Fruit fly (Drosophila melanogaster) whole organism, prepupa: Measurements from ENCODE around the gene CG13047.

ENCODE experiments used
- CG10631 ChIP-seq: fragments of 200-800 bp; sonication (Bioruptor generic); optimal IDR thresholded peaks from 2 replicates; lab custom pipeline; 2016; ENCODE audit warnings: missing biosample characterization, missing genetic modification characterization
- CG11294 ChIP-seq: fragments of 200-800 bp; sonication (Bioruptor generic); IDR thresholded peaks from 2 replicates; pipeline ENCODE4 v1.3.6; 2022; ENCODE audit warnings: missing biosample characterization, missing genetic modification characterization
- CG11762 ChIP-seq: fragments of 200-800 bp; sonication (Bioruptor generic); optimal IDR thresholded peaks from 3 replicates; lab custom pipeline; 2016; ENCODE audit warnings: missing biosample characterization, missing genetic modification characterization; ENCODE audit not compliant: insufficient read depth
- CG11902 ChIP-seq: fragments of 200-800 bp; sonication (Bioruptor generic); optimal IDR thresholded peaks from 3 replicates; lab custom pipeline; 2016; ENCODE audit warnings: missing biosample characterization, missing genetic modification characterization
- CG16779 ChIP-seq: fragments of 200-800 bp; sonication (Bioruptor generic); optimal IDR thresholded peaks from 3 replicates; lab custom pipeline; 2017; ENCODE audit warnings: missing biosample characterization, mild to moderate bottlenecking, missing genetic modification characterization
- CG3032 ChIP-seq: fragments of 200-800 bp; optimal IDR thresholded peaks from 2 replicates; lab custom pipeline; 2019; ENCODE audit warnings: missing biosample characterization, mild to moderate bottlenecking, missing genetic modification characterization, moderate library complexity
- CG31627 ChIP-seq: fragments of 200-800 bp; sonication (Bioruptor generic); optimal IDR thresholded peaks from 3 replicates; lab custom pipeline; 2016; ENCODE audit warnings: missing biosample characterization, missing genetic modification characterization
- CG32006 ChIP-seq: fragments of 200-800 bp; sonication (Bioruptor generic); optimal IDR thresholded peaks from 3 replicates; lab custom pipeline; 2017; ENCODE audit warnings: missing biosample characterization, mild to moderate bottlenecking, missing genetic modification characterization
- CG34406 ChIP-seq: fragments of 200-800 bp; sonication (Bioruptor generic); optimal IDR thresholded peaks from 3 replicates; lab custom pipeline; 2016; ENCODE audit warnings: missing biosample characterization, missing genetic modification characterization
- CG3919 ChIP-seq: fragments of 200-800 bp; sonication (Bioruptor generic); optimal IDR thresholded peaks from 3 replicates; lab custom pipeline; 2016; ENCODE audit warnings: missing biosample characterization, missing genetic modification characterization
- CG6163 ChIP-seq: fragments of 200-800 bp; sonication (Bioruptor generic); IDR thresholded peaks from 3 replicates; pipeline ENCODE4 v1.3.6; 2022; ENCODE audit warnings: missing biosample characterization, missing genetic modification characterization
- CG6276 ChIP-seq: fragments of 200-800 bp; sonication (Bioruptor generic); optimal IDR thresholded peaks from 2 replicates; lab custom pipeline; 2017; ENCODE audit warnings: missing biosample characterization, mild to moderate bottlenecking, missing genetic modification characterization
- CG6792 ChIP-seq: fragments of 200-800 bp; sonication (Bioruptor generic); optimal IDR thresholded peaks from 3 replicates; lab custom pipeline; 2016; ENCODE audit warnings: missing biosample characterization, missing genetic modification characterization
- CG6808 ChIP-seq: fragments of 200-800 bp; sonication (Bioruptor generic); optimal IDR thresholded peaks from 3 replicates; lab custom pipeline; 2017; ENCODE audit warnings: missing biosample characterization, missing genetic modification characterization, mild to moderate bottlenecking, moderate library complexity, missing genetic modification reagents
- CG6854 ChIP-seq: fragments of 200-800 bp; sonication (Bioruptor generic); optimal IDR thresholded peaks from 2 replicates; lab custom pipeline; 2017; ENCODE audit warnings: missing biosample characterization, mild to moderate bottlenecking, missing genetic modification characterization
- CG7368 ChIP-seq: fragments of 200-800 bp; sonication (Bioruptor generic); optimal IDR thresholded peaks from 3 replicates; lab custom pipeline; 2016; ENCODE audit warnings: missing biosample characterization, missing genetic modification characterization
- CG8119 ChIP-seq: fragments of 200-800 bp; sonication (Bioruptor generic); IDR thresholded peaks from 3 replicates; pipeline ENCODE4 v1.3.6; 2022; ENCODE audit warnings: missing biosample characterization, missing genetic modification characterization
- CG8319 ChIP-seq: fragments of 200-800 bp; sonication (Bioruptor generic); optimal IDR thresholded peaks from 3 replicates; lab custom pipeline; 2016; ENCODE audit warnings: missing biosample characterization, missing genetic modification characterization
- CG8632 ChIP-seq: fragments of 200-800 bp; sonication (Bioruptor generic); optimal IDR thresholded peaks from 3 replicates; lab custom pipeline; 2016; ENCODE audit warnings: missing biosample characterization, missing genetic modification characterization
- CG9139 ChIP-seq: fragments of 200-800 bp; sonication (Bioruptor generic); optimal IDR thresholded peaks from 3 replicates; lab custom pipeline; 2017; ENCODE audit warnings: missing biosample characterization, mild to moderate bottlenecking, missing genetic modification characterization
- Eip75B ChIP-seq: fragments of 200-800 bp; sonication (Bioruptor generic); optimal IDR thresholded peaks from 3 replicates; lab custom pipeline; 2016; ENCODE audit warnings: missing biosample characterization, missing genetic modification characterization
- Eip78C ChIP-seq: fragments of 200-800 bp; sonication (Bioruptor generic); peaks from one replicate; lab custom pipeline; 2016; ENCODE audit warnings: missing biosample characterization, missing genetic modification characterization
- Eip93F ChIP-seq: fragments of 200-800 bp; sonication (Bioruptor generic); optimal IDR thresholded peaks from 2 replicates; lab custom pipeline; 2016; ENCODE audit warnings: missing biosample characterization, mild to moderate bottlenecking, missing genetic modification characterization
- Ets21C ChIP-seq: fragments of 200-800 bp; sonication (Bioruptor generic); optimal IDR thresholded peaks from 3 replicates; lab custom pipeline; 2016; ENCODE audit warnings: missing biosample characterization, missing genetic modification characterization
- Ets96B ChIP-seq: fragments of 200-800 bp; optimal IDR thresholded peaks from 2 replicates; lab custom pipeline; 2019; ENCODE audit warnings: missing biosample characterization, mild to moderate bottlenecking, missing genetic modification characterization, moderate library complexity
- Gug ChIP-seq: fragments of 200-800 bp; sonication (Bioruptor generic); IDR thresholded peaks from 2 replicates; pipeline ENCODE4 v1.3.6; 2022; ENCODE audit warnings: missing biosample characterization, missing genetic modification characterization
- Hr39 ChIP-seq: fragments of 200-800 bp; sonication (Bioruptor generic); optimal IDR thresholded peaks from 2 replicates; lab custom pipeline; 2016; ENCODE audit warnings: missing biosample characterization, missing genetic modification characterization
- Hr4 ChIP-seq: fragments of 200-800 bp; sonication (Bioruptor generic); optimal IDR thresholded peaks from 3 replicates; lab custom pipeline; 2016; ENCODE audit warnings: missing biosample characterization, missing genetic modification characterization
- Lpt ChIP-seq: fragments of 200-800 bp; sonication (Bioruptor generic); optimal IDR thresholded peaks from 3 replicates; lab custom pipeline; 2016; ENCODE audit warnings: missing biosample characterization, missing genetic modification characterization
- Met ChIP-seq: fragments of 200-800 bp; sonication (Bioruptor generic); optimal IDR thresholded peaks from 3 replicates; lab custom pipeline; 2016; ENCODE audit warnings: missing biosample characterization, missing genetic modification characterization
- Sox102F ChIP-seq: fragments of 200-800 bp; sonication (Bioruptor generic); optimal IDR thresholded peaks from 2 replicates; lab custom pipeline; 2016; ENCODE audit warnings: missing biosample characterization, mild to moderate bottlenecking, missing genetic modification characterization
- Sox14 ChIP-seq: fragments of 200-800 bp; sonication (Bioruptor generic); optimal IDR thresholded peaks from 3 replicates; lab custom pipeline; 2016; ENCODE audit warnings: missing biosample characterization, missing genetic modification characterization
- achi ChIP-seq: fragments of 200-800 bp; sonication (Bioruptor generic); optimal IDR thresholded peaks from 3 replicates; lab custom pipeline; 2016; ENCODE audit warnings: missing biosample characterization, missing genetic modification characterization
- acj6 ChIP-seq: fragments of 200-800 bp; sonication (Bioruptor generic); optimal IDR thresholded peaks from 3 replicates; lab custom pipeline; 2016; ENCODE audit warnings: missing biosample characterization, missing genetic modification characterization
- eg ChIP-seq: fragments of 200-800 bp; sonication (Bioruptor generic); IDR thresholded peaks from 3 replicates; pipeline ENCODE4 v1.3.6; 2022; ENCODE audit warnings: missing biosample characterization, missing genetic modification characterization
- esn ChIP-seq: fragments of 200-800 bp; sonication (Bioruptor generic); optimal IDR thresholded peaks from 2 replicates; lab custom pipeline; 2016; ENCODE audit warnings: missing biosample characterization, mild to moderate bottlenecking, missing genetic modification characterization, moderate library complexity
- fd59A ChIP-seq: fragments of 200-800 bp; sonication (Bioruptor generic); optimal IDR thresholded peaks from 2 replicates; lab custom pipeline; 2017; ENCODE audit warnings: missing biosample characterization, mild to moderate bottlenecking, missing genetic modification characterization, missing genetic modification reagents
- fd85E ChIP-seq: fragments of 200-800 bp; sonication (Bioruptor generic); optimal IDR thresholded peaks from 3 replicates; lab custom pipeline; 2016; ENCODE audit warnings: missing biosample characterization, missing genetic modification characterization
- fkh ChIP-seq: fragments of 200-800 bp; sonication (Bioruptor generic); optimal IDR thresholded peaks from 3 replicates; lab custom pipeline; 2017; ENCODE audit warnings: missing biosample characterization, mild to moderate bottlenecking, missing genetic modification characterization, moderate library complexity
- lz ChIP-seq: fragments of 200-800 bp; sonication (Bioruptor generic); optimal IDR thresholded peaks from 3 replicates; lab custom pipeline; 2016; ENCODE audit warnings: missing biosample characterization, missing genetic modification characterization
- net ChIP-seq: fragments of 200-800 bp; sonication (Bioruptor generic); optimal IDR thresholded peaks from 3 replicates; lab custom pipeline; 2016; ENCODE audit warnings: missing biosample characterization, missing genetic modification characterization
- salr ChIP-seq, 2 experiments: fragments of 200-800 bp; sonication (Bioruptor generic); optimal IDR thresholded peaks; 3 replicates each; lab custom pipeline; 2016 to 2018; ENCODE audit warnings: missing biosample characterization in 2 of 2, missing genetic modification characterization in 2 of 2, mild to moderate bottlenecking in 1 of 2
- ss ChIP-seq, 2 experiments: fragments of 200-800 bp; sonication (Bioruptor generic); optimal IDR thresholded peaks; 2 replicates in 1 of 2; 3 replicates in 1 of 2; lab custom pipeline; 2017 to 2018; ENCODE audit warnings: mild to moderate bottlenecking in 2 of 2, missing biosample characterization in 2 of 2, missing genetic modification characterization in 2 of 2, moderate library complexity in 1 of 2
- topi ChIP-seq: fragments of 200-800 bp; sonication (Bioruptor generic); optimal IDR thresholded peaks from 3 replicates; lab custom pipeline; 2016; ENCODE audit warnings: missing biosample characterization, missing genetic modification characterization

CG13047 gene

dm6 chr3L:16289067-16289466 lies 3.9 kb upstream of the CG13047 start (continued):
- TF ChIP-seq Ets96B (tag; lab: Kevin White, UChicago) (peak; percentile 14), Sox14 (GFP tag; lab: Kevin White, UChicago) (no peak), net (GFP tag; lab: Kevin White, UChicago) (no peak), CG31627 (GFP tag; lab: Kevin White, UChicago) (no peak), Eip75B (GFP tag; lab: Kevin White, UChicago) (no peak), eg (GFP tag; lab: Robert Waterston, UW) (peak; percentile 14; the same call in 1 of the 3 replicates), CG6163 (GFP tag; lab: Robert Waterston, UW) (0 out of 3 replicates have a peak, but pooled peaks have one; percentile 45), CG6276 (GFP tag; lab: Kevin White, UChicago) (no peak), CG6792 (no peak), topi (no peak), CG9139 (GFP tag; lab: Kevin White, UChicago) (no peak), Sox102F (no peak), Eip78C (peak; percentile 73), CG16779 (tag; lab: Kevin White, UChicago) (no peak), achi (GFP tag; lab: Kevin White, UChicago) (peak; percentile 23), Ets21C (GFP tag; lab: Kevin White, UChicago) (no peak), CG3032 (tag; lab: Kevin White, UChicago) (no peak), CG8632 (GFP tag; lab: Kevin White, UChicago) (no peak), CG11294 (GFP tag; lab: Robert Waterston, UW) (no peak), CG6854 (no peak), ss (GFP tag; optimal IDR thresholded peaks at IDR 0.05; lab: Kevin White, UChicago) (no peak), salr (GFP tag; optimal IDR thresholded peaks at IDR 0.05; lab: Kevin White, UChicago) (no peak), CG6808 (GFP tag; lab: Kevin White, UChicago) (no peak), Hr39 (GFP tag; lab: Kevin White, UChicago) (no peak), CG11902 (no peak), CG32006 (GFP tag; lab: Kevin White, UChicago) (peak; percentile 25), Eip93F (GFP tag; lab: Kevin White, UChicago) (no peak), fd85E (GFP tag; lab: Kevin White, UChicago) (no peak), CG7368 (no peak), CG8319 (GFP tag; lab: Kevin White, UChicago) (no peak), Lpt (GFP tag; lab: Kevin White, UChicago) (no peak), Gug (GFP tag; lab: Robert Waterston, UW) (no peak), esn (GFP tag; lab: Kevin White, UChicago) (no peak), CG10631 (GFP tag; lab: Kevin White, UChicago) (peak; percentile 33), Hr4 (GFP tag; lab: Kevin White, UChicago) (peak; percentile 18), CG8119 (GFP tag; lab: Robert Waterston, UW) (peak; percentile 46; the same call in 1 of the 3 replicates)

dm6 chr3L:16288322-16288721 lies 3.1 kb upstream of the CG13047 start, which contains the start of gene CG13046:
Gene CG13046, minus strand, starts transcription at chr3L:16288422.
- no peak for TF ChIP-seq net (GFP tag; lab: Kevin White, UChicago)
- TF ChIP-seq CG31627 (GFP tag; lab: Kevin White, UChicago), result no peak
- no peak for TF ChIP-seq lz (GFP tag; lab: Kevin White, UChicago)
- TF ChIP-seq Ets21C (GFP tag; lab: Kevin White, UChicago), result no peak
- no peak for TF ChIP-seq topi
- TF ChIP-seq Sox102F, result no peak
- TF ChIP-seq CG6276 (GFP tag; lab: Kevin White, UChicago), result no peak
- TF ChIP-seq CG6854, result no peak
- TF ChIP-seq CG3919 (GFP tag; lab: Kevin White, UChicago), result no peak
- TF ChIP-seq acj6 (GFP tag; lab: Kevin White, UChicago), result no peak
- TF ChIP-seq CG34406 (GFP tag; lab: Kevin White, UChicago), result no peak
- TF ChIP-seq CG11762 (GFP tag; lab: Kevin White, UChicago), result no peak
- no peak for TF ChIP-seq fkh (GFP tag; lab: Kevin White, UChicago)
- TF ChIP-seq fd59A (GFP tag; lab: Kevin White, UChicago), result no peak
- no peak for TF ChIP-seq Met
- no peak for TF ChIP-seq fd85E (GFP tag; lab: Kevin White, UChicago)
- no peak for TF ChIP-seq CG7368
